Worm (Caenorhabditis elegans) whole organism, L4 larva: ENCODE measurements around the gene F09E10.7.

Experiments used
- D1046.2 ChIP-seq: fragments of 200-800 bp; sonication (Bioruptor generic); IDR thresholded peaks from 2 replicates; pipeline ENCODE4 v1.3.6; 2022; ENCODE audit warnings: missing genetic modification characterization, missing compliant biosample characterization
- F26F4.8 ChIP-seq: fragments of 200-800 bp; sonication (Bioruptor generic); conservative IDR thresholded peaks from 2 replicates; pipeline ENCODE4 v1.3.6; 2022; ENCODE audit warnings: missing genetic modification characterization, missing compliant biosample characterization
- R02D3.7 ChIP-seq: fragments of 150-350 bp; sonication (generic microtip); optimal IDR thresholded peaks from 3 replicates; lab custom pipeline; 2014; ENCODE audit warnings: missing biosample characterization, missing genetic modification characterization
- T20F7.1 ChIP-seq: fragments of 200-800 bp; sonication (Bioruptor generic); optimal IDR thresholded peaks from 2 replicates; lab custom pipeline; 2018; ENCODE audit warnings: mild to moderate bottlenecking, missing genetic modification characterization, missing compliant biosample characterization
- Y105C5A.15 ChIP-seq: fragments of 200-800 bp; sonication (Bioruptor generic); IDR thresholded peaks from 2 replicates; pipeline ENCODE4 v1.3.6; 2022; ENCODE audit warnings: missing genetic modification characterization, missing compliant biosample characterization
- Y5F2A.4 ChIP-seq: fragments of 200-800 bp; sonication (Bioruptor generic); optimal IDR thresholded peaks from 2 replicates; lab custom pipeline; 2018; ENCODE audit warnings: mild to moderate bottlenecking, missing genetic modification characterization, missing compliant biosample characterization
- aha-1 ChIP-seq: fragments of 150-350 bp; peaks from one replicate; lab custom pipeline; 2014; ENCODE audit warnings: missing biosample characterization, missing genetic modification characterization
- attf-4 ChIP-seq: sonication (generic microtip); optimal IDR thresholded peaks from 3 replicates; lab custom pipeline; 2017; ENCODE audit warnings: missing biosample characterization, missing genetic modification characterization
- ceh-28 ChIP-seq: fragments of 150-350 bp; optimal IDR thresholded peaks from 2 replicates; lab custom pipeline; 2014; ENCODE audit warnings: missing biosample characterization, missing genetic modification reagents, missing genetic modification characterization
- ceh-44 ChIP-seq: fragments of 200-800 bp; sonication (Bioruptor generic); IDR thresholded peaks from 2 replicates; pipeline ENCODE4 v1.3.6; 2022; ENCODE audit warnings: missing genetic modification reagents, missing genetic modification characterization, missing compliant biosample characterization
- ceh-82 ChIP-seq: sonication (generic microtip); optimal IDR thresholded peaks from 2 replicates; lab custom pipeline; 2017; ENCODE audit warnings: missing biosample characterization, missing genetic modification characterization
- dmd-6 ChIP-seq: fragments of 200-800 bp; sonication (Bioruptor generic); IDR thresholded peaks from 2 replicates; pipeline ENCODE4 v1.3.6; 2022; ENCODE audit warnings: missing genetic modification reagents, missing genetic modification characterization, missing compliant biosample characterization
- duxl-1 ChIP-seq: sonication (generic microtip); optimal IDR thresholded peaks from 2 replicates; lab custom pipeline; 2016; ENCODE audit warnings: mild to moderate bottlenecking, missing genetic modification characterization, moderate library complexity, missing compliant biosample characterization; ENCODE audit not compliant: poor library complexity
- fkh-10 ChIP-seq: fragments of 150-350 bp; optimal IDR thresholded peaks from 2 replicates; lab custom pipeline; 2014; ENCODE audit warnings: missing biosample characterization, missing genetic modification reagents, missing genetic modification characterization
- hlh-11 ChIP-seq: fragments of 200-800 bp; sonication (Bioruptor generic); optimal IDR thresholded peaks from 2 replicates; lab custom pipeline; 2018; ENCODE audit warnings: mild to moderate bottlenecking, missing genetic modification characterization, missing compliant biosample characterization
- hlh-30 ChIP-seq: sonication (generic microtip); optimal IDR thresholded peaks from 2 replicates; lab custom pipeline; 2017; ENCODE audit warnings: antibody characterized with exemption, mild to moderate bottlenecking, missing genetic modification characterization, missing compliant biosample characterization; ENCODE audit not compliant: insufficient read depth
- lin-1 ChIP-seq: fragments of 200-800 bp; sonication (Bioruptor generic); IDR thresholded peaks from 2 replicates; pipeline ENCODE4 v1.3.6; 2022; ENCODE audit warnings: missing genetic modification reagents, missing genetic modification characterization, missing compliant biosample characterization
- lin-38 ChIP-seq: fragments of 200-800 bp; sonication (Bioruptor generic); IDR thresholded peaks from 2 replicates; pipeline ENCODE4 v1.3.6; 2022; ENCODE audit warnings: missing genetic modification reagents, missing genetic modification characterization, missing compliant biosample characterization
- lir-3 ChIP-seq: sonication (generic microtip); optimal IDR thresholded peaks from 2 replicates; lab custom pipeline; 2016; ENCODE audit warnings: mild to moderate bottlenecking, missing genetic modification characterization, missing compliant biosample characterization
- mdl-1 ChIP-seq, 2 experiments: fragments of 150-350 bp in 1 of 2; sonication (generic microtip) in 1 of 2; optimal IDR thresholded peaks; 2 replicates each; lab custom pipeline; 2014 to 2017; ENCODE audit warnings: missing biosample characterization in 2 of 2, missing genetic modification characterization in 2 of 2
- nhr-11 ChIP-seq: fragments of 150-350 bp; optimal IDR thresholded peaks from 2 replicates; lab custom pipeline; 2014; ENCODE audit warnings: missing biosample characterization, missing genetic modification characterization
- nhr-28 ChIP-seq: fragments of 150-350 bp; optimal IDR thresholded peaks from 2 replicates; lab custom pipeline; 2014; ENCODE audit warnings: missing biosample characterization, missing genetic modification characterization
- nhr-41 ChIP-seq: fragments of 200-800 bp; sonication (Bioruptor generic); IDR thresholded peaks from 2 replicates; pipeline ENCODE4 v1.3.6; 2022; ENCODE audit warnings: missing genetic modification reagents, missing genetic modification characterization, missing compliant biosample characterization
- pqm-1 ChIP-seq: sonication (generic microtip); optimal IDR thresholded peaks from 2 replicates; lab custom pipeline; 2017; ENCODE audit warnings: missing biosample characterization, missing genetic modification characterization
- sdz-12 ChIP-seq: fragments of 200-800 bp; sonication (Bioruptor generic); optimal IDR thresholded peaks from 2 replicates; lab custom pipeline; 2018; ENCODE audit warnings: mild to moderate bottlenecking, missing genetic modification characterization, missing compliant biosample characterization
- set-16 ChIP-seq: fragments of 200-800 bp; sonication (Bioruptor generic); IDR thresholded peaks from 2 replicates; pipeline ENCODE4 v1.3.6; 2022; ENCODE audit warnings: missing genetic modification reagents, missing genetic modification characterization, missing compliant biosample characterization
- unc-39 ChIP-seq: sonication (generic microtip); optimal IDR thresholded peaks from 2 replicates; lab custom pipeline; 2017; ENCODE audit warnings: missing biosample characterization, missing genetic modification characterization
- unc-62 ChIP-seq, 3 experiments: fragments of 150-350 bp in 1 of 3; sonication (generic microtip); optimal IDR thresholded peaks in 2 of 3; peaks in 1 of 3; 1 replicate in 1 of 3; 2 replicates in 2 of 3; lab custom pipeline; 2014 to 2017; ENCODE audit warnings: missing biosample characterization in 3 of 3, missing genetic modification characterization in 3 of 3, missing genetic modification reagents in 3 of 3, missing genotype in 1 of 3
- zag-1 ChIP-seq: fragments of 150-350 bp; optimal IDR thresholded peaks from 2 replicates; lab custom pipeline; 2014; ENCODE audit warnings: missing biosample characterization, missing genetic modification characterization
- zip-2 ChIP-seq: fragments of 150-350 bp; optimal IDR thresholded peaks from 2 replicates; lab custom pipeline; 2014; ENCODE audit warnings: missing biosample characterization, missing genetic modification characterization
- ztf-11 ChIP-seq: fragments of 150-350 bp; optimal IDR thresholded peaks from 2 replicates; lab custom pipeline; 2014; ENCODE audit warnings: missing biosample characterization, missing genetic modification characterization

Gene F09E10.7

DNA sequence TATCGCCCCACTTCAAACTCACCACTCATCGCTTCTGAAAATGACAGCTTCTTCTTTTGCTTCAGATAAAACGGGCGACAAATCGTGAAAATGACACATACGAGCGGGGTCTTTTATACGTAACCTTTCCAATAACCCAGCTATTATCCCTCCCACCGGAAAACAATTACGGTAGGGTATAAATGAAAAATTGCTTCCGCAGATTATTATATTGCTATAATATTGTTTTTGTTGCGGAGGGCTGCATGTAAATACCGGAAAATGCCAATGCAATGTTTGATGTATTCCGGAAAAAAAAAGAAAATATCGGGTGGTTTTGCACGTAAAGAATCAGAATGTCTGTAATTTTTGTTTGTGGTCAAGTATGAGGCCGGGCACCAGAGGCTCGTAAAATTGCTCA is at the start of gene F09E10.7:
Gene F09E10.7, minus strand, starts transcription at position 101 of the 400 bp plus-strand sequence.
- TF ChIP-seq T20F7.1 (GFP tag; lab: Kevin White, UChicago) (no peak), Y105C5A.15 (no peak), zip-2 (tag; lab: Kevin White, UChicago) (no peak), zag-1 (tag; lab: Kevin White, UChicago) (no peak), ceh-28 (no peak), mdl-1 (tag; optimal IDR thresholded peaks at IDR 0.05; lab: Kevin White, UChicago) (no peak), ztf-11 (tag; lab: Kevin White, UChicago) (no peak), F26F4.8 (GFP tag; lab: Robert Waterston, UW) (no peak), R02D3.7 (tag; lab: Kevin White, UChicago) (no peak), ceh-82 (tag; lab: Kevin White, UChicago) (no peak), fkh-10 (no peak), hlh-30 (tag; lab: Kevin White, UChicago) (no peak), ceh-44 (GFP tag; lab: Robert Waterston, UW) (no peak), unc-62 (GFP tag; optimal IDR thresholded peaks at IDR 0.05 in 1 of 2; lab: Kevin White, UChicago) (no peak), unc-62 (tag; optimal IDR thresholded peaks at IDR 0.05; lab: Kevin White, UChicago) (no peak)

DNA sequence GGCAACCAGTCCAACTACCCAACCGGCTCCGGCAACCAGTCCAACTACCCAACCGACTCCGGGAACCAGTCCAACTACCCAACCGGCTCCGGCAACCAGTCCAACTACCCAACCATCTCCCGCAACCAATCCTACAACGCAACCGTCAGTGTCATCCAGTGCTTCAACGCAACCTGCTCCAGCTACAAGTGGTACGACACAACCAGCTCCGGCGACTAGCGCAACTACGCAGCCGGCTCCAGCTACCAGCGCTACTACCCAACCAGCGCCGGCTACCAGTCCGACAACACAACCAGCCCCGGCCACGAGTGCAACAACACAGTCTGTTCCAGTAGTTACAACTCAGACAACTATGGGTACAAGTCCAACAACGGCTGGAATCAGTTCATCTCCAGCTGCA is 47.4 kb upstream of the F09E10.7 start:
- TF ChIP-seq attf-4 (tag; lab: Kevin White, UChicago) (no peak), set-16 (GFP tag; lab: Robert Waterston, UW) (peak; percentile 55), Y5F2A.4 (GFP tag; lab: Kevin White, UChicago) (no peak), unc-62 (GFP tag; optimal IDR thresholded peaks at IDR 0.05 in 1 of 2; lab: Kevin White, UChicago) (peak in 1 of 2 experiments; percentile 65), unc-62 (tag; optimal IDR thresholded peaks at IDR 0.05; lab: Kevin White, UChicago) (no peak)
- TF ChIP-seq, all 104 proteins: peak for 2

DNA sequence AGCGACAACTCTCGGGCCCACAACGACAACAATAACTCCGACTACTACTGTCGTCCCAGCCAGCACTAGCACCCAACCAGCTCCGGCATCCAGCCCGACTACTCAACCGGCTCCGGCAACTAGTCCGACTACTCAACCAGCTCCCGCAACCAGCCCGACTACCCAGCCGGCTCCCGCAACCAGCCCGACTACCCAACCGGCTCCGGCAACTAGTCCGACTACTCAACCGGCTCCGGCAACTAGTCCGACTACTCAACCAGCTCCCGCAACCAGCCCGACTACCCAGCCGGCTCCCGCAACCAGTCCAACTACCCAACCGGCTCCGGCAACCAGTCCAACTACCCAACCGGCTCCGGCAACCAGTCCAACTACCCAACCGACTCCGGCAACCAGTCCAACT is 46.8 kb upstream of the F09E10.7 start:
- TF ChIP-seq D1046.2 (GFP tag; lab: Robert Waterston, UW) (0 out of 2 replicates have a peak, but pooled peaks have one; percentile 39), set-16 (GFP tag; lab: Robert Waterston, UW) (peak; percentile 92), F26F4.8 (GFP tag; lab: Robert Waterston, UW) (0 out of 2 replicates have a peak, but pooled peaks have one; percentile 35)

DNA sequence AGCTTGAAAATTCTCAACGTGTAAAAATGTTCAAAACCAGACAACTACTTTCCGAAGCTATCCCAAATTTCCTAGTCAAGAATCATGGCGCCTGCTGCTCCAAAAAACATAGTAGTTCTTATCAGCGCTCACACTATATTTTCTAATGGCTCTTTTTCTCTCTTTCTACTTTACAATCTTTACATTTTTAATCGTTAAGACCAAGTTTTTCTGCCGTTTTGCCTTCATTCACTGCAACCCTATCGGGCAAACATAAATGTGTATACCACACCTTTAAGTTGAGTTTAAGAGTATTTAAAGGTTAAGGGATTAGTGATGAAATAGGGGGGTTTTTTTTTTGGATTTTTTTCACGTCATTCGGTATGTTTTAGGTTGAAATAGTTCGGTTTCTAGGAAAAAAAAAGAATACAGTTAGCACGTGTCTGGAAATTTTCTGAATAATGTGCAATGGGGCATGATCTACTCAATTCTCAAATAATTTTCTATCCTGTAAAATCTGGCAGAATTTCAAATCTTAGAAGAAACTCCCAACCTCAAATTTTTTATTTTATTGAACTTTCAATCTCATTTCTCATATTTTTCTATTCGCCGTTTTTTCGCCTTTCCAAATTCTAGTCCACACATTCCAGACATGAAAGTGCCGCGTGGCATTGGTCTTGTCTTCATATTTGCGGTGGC is 45.4 kb upstream of the F09E10.7 start, which contains the start of gene K06A9.1:
Gene K06A9.1, plus strand, starts transcription at position 628 of the 678 bp plus-strand sequence.
- TF ChIP-seq nhr-41 (GFP tag; lab: Robert Waterston, UW) = no peak
- no peak for TF ChIP-seq duxl-1 (tag; lab: Kevin White, UChicago)
- peak; percentile 40 for TF ChIP-seq dmd-6
- TF ChIP-seq unc-39 (tag; lab: Kevin White, UChicago) = no peak
- TF ChIP-seq unc-62 (GFP tag; optimal IDR thresholded peaks at IDR 0.05 in 1 of 2; lab: Kevin White, UChicago) = peak in 1 of 2 experiments; percentile 27
- no peak for TF ChIP-seq unc-62 (tag; optimal IDR thresholded peaks at IDR 0.05; lab: Kevin White, UChicago)
- TF ChIP-seq hlh-11 = no peak
- no peak for TF ChIP-seq lin-1 (GFP tag; lab: Robert Waterston, UW)
- TF ChIP-seq lin-38 (GFP tag; lab: Robert Waterston, UW) = no peak
- TF ChIP-seq nhr-28 (tag; lab: Kevin White, UChicago) = peak; percentile 22
- TF ChIP-seq nhr-11 (tag; lab: Kevin White, UChicago) = no peak
- no peak for TF ChIP-seq lir-3 (tag; lab: Kevin White, UChicago)
- TF ChIP-seq pqm-1 = peak; percentile 69

DNA sequence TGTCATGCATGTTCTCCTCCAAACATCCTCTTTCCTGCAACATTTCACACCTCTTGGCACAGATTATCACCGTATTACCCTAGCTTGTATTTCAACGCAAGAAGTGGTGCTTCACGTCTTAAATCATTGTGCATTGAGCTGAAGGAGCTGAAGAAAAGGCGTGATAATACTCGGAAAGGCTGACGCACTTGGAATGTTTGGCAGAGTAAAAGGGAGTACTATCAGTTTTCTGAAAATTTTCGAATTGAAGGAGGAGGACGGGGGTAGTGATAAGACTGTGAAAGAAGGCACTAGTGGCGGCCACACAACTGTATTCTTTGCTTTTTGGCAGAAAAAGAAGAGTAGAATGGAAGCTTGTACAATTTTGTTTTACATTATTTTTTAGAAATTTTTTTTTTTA is 41.8 kb upstream of the F09E10.7 start:
- peak; percentile 86 for TF ChIP-seq aha-1 (tag; lab: Kevin White, UChicago)
- TF ChIP-seq sdz-12 (GFP tag; lab: Kevin White, UChicago) = no peak
- TF ChIP-seq zag-1 (tag; lab: Kevin White, UChicago) = no peak
- peak; percentile 36 for TF ChIP-seq pqm-1
- TF ChIP-seq hlh-11 = peak; percentile 18
- peak; percentile 19 for TF ChIP-seq nhr-28 (tag; lab: Kevin White, UChicago)
- TF ChIP-seq, all 104 proteins: peak for 4
